Worm (Caenorhabditis elegans) whole organism, L1 larva: ENCODE data around the gene R04B5.5.

Experiments used
- F16B12.6 ChIP-seq: fragments of 150-350 bp; optimal IDR thresholded peaks from 2 replicates; lab custom pipeline; 2014; ENCODE audit warnings: missing biosample characterization, missing genetic modification characterization
- Y116A8C.19 ChIP-seq: sonication (generic microtip); optimal IDR thresholded peaks from 2 replicates; lab custom pipeline; 2016; ENCODE audit warnings: missing compliant biosample characterization, missing genetic modification characterization, borderline replicate concordance
- aly-2 ChIP-seq: fragments of 150-350 bp; optimal IDR thresholded peaks from 2 replicates; lab custom pipeline; 2014; ENCODE audit warnings: missing biosample characterization, missing genetic modification characterization
- blmp-1 ChIP-seq: fragments of 150-350 bp; optimal IDR thresholded peaks from 2 replicates; lab custom pipeline; 2014; ENCODE audit warnings: missing biosample characterization, missing genetic modification characterization
- ceh-82 ChIP-seq, 3 experiments: fragments of 150-350 bp in 1 of 3; sonication (generic microtip) in 2 of 3; optimal IDR thresholded peaks; 2 replicates each; lab custom pipeline; 2014 to 2017; ENCODE audit warnings: missing biosample characterization in 3 of 3, missing genetic modification characterization in 3 of 3
- ceh-90 ChIP-seq: sonication (generic microtip); optimal IDR thresholded peaks from 2 replicates; lab custom pipeline; 2016; ENCODE audit warnings: missing genetic modification characterization, missing compliant biosample characterization
- dpl-1 ChIP-seq, 3 experiments: fragments of 150-350 bp in 2 of 3; sonication (generic microtip) in 1 of 3; optimal IDR thresholded peaks; 2 replicates each; lab custom pipeline; 2014 to 2017; ENCODE audit warnings: missing biosample characterization in 3 of 3, missing genetic modification characterization in 3 of 3, missing genetic modification reagents in 3 of 3
- dsc-1 ChIP-seq: sonication (generic microtip); optimal IDR thresholded peaks from 2 replicates; lab custom pipeline; 2016; ENCODE audit warnings: mild to moderate bottlenecking, missing genetic modification characterization, missing compliant biosample characterization
- efl-1 ChIP-seq, 4 experiments: fragments of 150-350 bp; optimal IDR thresholded peaks in 3 of 4; peaks in 1 of 4; 1 replicate in 1 of 4; 2 replicates in 3 of 4; lab custom pipeline; 2014; ENCODE audit warnings: missing biosample characterization in 2 of 4, missing genetic modification characterization in 2 of 4, missing genetic modification reagents in 2 of 4
- efl-3 ChIP-seq: fragments of 200-800 bp; sonication (Bioruptor generic); optimal IDR thresholded peaks from 2 replicates; lab custom pipeline; 2018; ENCODE audit warnings: mild to moderate bottlenecking, missing genetic modification characterization, missing compliant biosample characterization
- egl-13 ChIP-seq: sonication (generic microtip); optimal IDR thresholded peaks from 2 replicates; lab custom pipeline; 2016; ENCODE audit warnings: missing genotype, missing genetic modification reagents, missing genetic modification characterization, missing compliant biosample characterization
- egl-27 ChIP-seq, 2 experiments: fragments of 150-350 bp in 1 of 2; sonication (generic microtip); optimal IDR thresholded peaks; 3 replicates each; lab custom pipeline; 2017 to 2018; ENCODE audit warnings: missing biosample characterization in 2 of 2, missing genetic modification characterization in 2 of 2, missing genetic modification reagents in 2 of 2
- elt-3 ChIP-seq, 6 experiments: fragments of 150-350 bp in 1 of 6; sonication (generic microtip); optimal IDR thresholded peaks; 2 replicates each; lab custom pipeline; 2017 to 2018; ENCODE audit warnings: missing biosample characterization in 6 of 6, missing genetic modification characterization in 6 of 6, inconsistent platforms in 1 of 6
- fkh-10 ChIP-seq: sonication (generic microtip); optimal IDR thresholded peaks from 2 replicates; lab custom pipeline; 2017; ENCODE audit warnings: missing biosample characterization, missing genetic modification reagents, missing genetic modification characterization
- fkh-4 ChIP-seq: sonication (generic microtip); optimal IDR thresholded peaks from 2 replicates; lab custom pipeline; 2016; ENCODE audit warnings: missing compliant biosample characterization, missing genetic modification characterization, borderline replicate concordance
- fkh-8 ChIP-seq: sonication (generic microtip); optimal IDR thresholded peaks from 2 replicates; lab custom pipeline; 2016; ENCODE audit warnings: mild to moderate bottlenecking, missing genetic modification characterization, missing compliant biosample characterization
- hpl-2 ChIP-seq: fragments of 150-350 bp; optimal IDR thresholded peaks from 2 replicates; lab custom pipeline; 2014; ENCODE audit warnings: missing biosample characterization, missing genetic modification reagents, missing genetic modification characterization
- isw-1 ChIP-seq: fragments of 200-800 bp; sonication (Bioruptor generic); IDR thresholded peaks from 2 replicates; pipeline ENCODE4 v1.3.6; 2022; ENCODE audit warnings: missing genetic modification characterization, missing compliant biosample characterization
- jun-1 ChIP-seq: fragments of 150-350 bp; optimal IDR thresholded peaks from 2 replicates; lab custom pipeline; 2014; ENCODE audit warnings: missing biosample characterization, missing genetic modification reagents, missing genetic modification characterization
- lin-13 ChIP-seq: fragments of 150-350 bp; optimal IDR thresholded peaks from 2 replicates; lab custom pipeline; 2014; ENCODE audit warnings: missing biosample characterization, missing genetic modification reagents, missing genetic modification characterization
- lin-14 ChIP-seq: fragments of 200-800 bp; sonication (Bioruptor generic); optimal IDR thresholded peaks from 2 replicates; lab custom pipeline; 2018; ENCODE audit warnings: mild to moderate bottlenecking, missing genetic modification characterization, moderate library complexity, missing compliant biosample characterization
- lin-39 ChIP-seq: fragments of 150-350 bp; optimal IDR thresholded peaks from 2 replicates; lab custom pipeline; 2014; ENCODE audit warnings: missing biosample characterization, missing genetic modification reagents, missing genetic modification characterization
- lsy-2 ChIP-seq, 2 experiments: fragments of 150-350 bp; optimal IDR thresholded peaks; 2 replicates each; lab custom pipeline; 2014; ENCODE audit warnings: missing biosample characterization in 2 of 2, missing genetic modification characterization in 2 of 2
- mdl-1 ChIP-seq, 2 experiments: fragments of 150-350 bp; optimal IDR thresholded peaks; 2 replicates each; lab custom pipeline; 2014 to 2017; ENCODE audit warnings: missing biosample characterization in 2 of 2, missing genetic modification characterization in 2 of 2, inconsistent platforms in 1 of 2
- mep-1 ChIP-seq: fragments of 150-350 bp; optimal IDR thresholded peaks from 2 replicates; lab custom pipeline; 2014; ENCODE audit warnings: missing biosample characterization, missing genetic modification characterization
- nhr-11 ChIP-seq: fragments of 150-350 bp; optimal IDR thresholded peaks from 2 replicates; lab custom pipeline; 2014; ENCODE audit warnings: missing biosample characterization, missing genetic modification characterization
- nhr-12 ChIP-seq: sonication (generic microtip); optimal IDR thresholded peaks from 2 replicates; lab custom pipeline; 2017; ENCODE audit warnings: missing biosample characterization, missing genetic modification characterization
- nhr-19 ChIP-seq: fragments of 200-800 bp; sonication (Bioruptor generic); conservative IDR thresholded peaks from 2 replicates; pipeline ENCODE4 v1.3.6; 2022; ENCODE audit warnings: missing genetic modification characterization, missing compliant biosample characterization
- nhr-20 ChIP-seq: sonication (generic microtip); optimal IDR thresholded peaks from 2 replicates; lab custom pipeline; 2016; ENCODE audit warnings: mild to moderate bottlenecking, missing genetic modification characterization, missing compliant biosample characterization
- nhr-237 ChIP-seq: fragments of 150-350 bp; optimal IDR thresholded peaks from 2 replicates; lab custom pipeline; 2014; ENCODE audit warnings: missing biosample characterization, missing genetic modification characterization
- nhr-28 ChIP-seq: fragments of 150-350 bp; optimal IDR thresholded peaks from 2 replicates; lab custom pipeline; 2014; ENCODE audit warnings: missing biosample characterization, missing genetic modification characterization
- nhr-71 ChIP-seq: sonication (generic microtip); optimal IDR thresholded peaks from 2 replicates; lab custom pipeline; 2016; ENCODE audit warnings: mild to moderate bottlenecking, missing genetic modification characterization, moderate library complexity, missing compliant biosample characterization
- nhr-84 ChIP-seq: sonication (generic microtip); optimal IDR thresholded peaks from 2 replicates; lab custom pipeline; 2017; ENCODE audit warnings: missing biosample characterization, missing genetic modification characterization
- nhr-85 ChIP-seq: sonication (generic microtip); peaks from one replicate; lab custom pipeline; 2016; ENCODE audit warnings: missing genetic modification characterization, inconsistent platforms, missing compliant biosample characterization
- nhr-90 ChIP-seq: sonication (generic microtip); optimal IDR thresholded peaks from 2 replicates; lab custom pipeline; 2016; ENCODE audit warnings: mild to moderate bottlenecking, missing genetic modification characterization, missing compliant biosample characterization; ENCODE audit not compliant: poor library complexity
- pag-3 ChIP-seq: sonication (generic microtip); optimal IDR thresholded peaks from 2 replicates; lab custom pipeline; 2017; ENCODE audit warnings: missing genetic modification characterization, mild to moderate bottlenecking, missing compliant biosample characterization, antibody characterized with exemption, borderline replicate concordance; ENCODE audit not compliant: insufficient read depth
- pax-3 ChIP-seq: fragments of 200-800 bp; sonication (Bioruptor generic); optimal IDR thresholded peaks from 2 replicates; lab custom pipeline; 2018; ENCODE audit warnings: mild to moderate bottlenecking, missing genetic modification characterization, moderate library complexity, missing compliant biosample characterization
- pqm-1 ChIP-seq: sonication (generic microtip); optimal IDR thresholded peaks from 3 replicates; lab custom pipeline; 2017; ENCODE audit warnings: missing biosample characterization, missing genetic modification characterization
- skn-1 ChIP-seq: fragments of 150-350 bp; optimal IDR thresholded peaks from 2 replicates; lab custom pipeline; 2014; ENCODE audit warnings: missing biosample characterization, missing genetic modification characterization
- snu-23 ChIP-seq: sonication (generic microtip); optimal IDR thresholded peaks from 2 replicates; lab custom pipeline; 2016; ENCODE audit warnings: missing genetic modification characterization, missing compliant biosample characterization
- swsn-7 ChIP-seq: sonication (generic microtip); optimal IDR thresholded peaks from 2 replicates; lab custom pipeline; 2016; ENCODE audit warnings: missing genetic modification characterization, missing compliant biosample characterization
- unc-130 ChIP-seq: fragments of 150-350 bp; optimal IDR thresholded peaks from 2 replicates; lab custom pipeline; 2017; ENCODE audit warnings: missing biosample characterization, missing genetic modification characterization, inconsistent platforms
- unc-30 ChIP-seq: sonication (generic microtip); optimal IDR thresholded peaks from 2 replicates; lab custom pipeline; 2017; ENCODE audit warnings: missing biosample characterization, missing genetic modification characterization
- unc-86 ChIP-seq: sonication (generic microtip); optimal IDR thresholded peaks from 2 replicates; lab custom pipeline; 2016; ENCODE audit warnings: missing genetic modification characterization, missing compliant biosample characterization
- unc-98 ChIP-seq: fragments of 200-800 bp; sonication (Bioruptor generic); IDR thresholded peaks from 2 replicates; pipeline ENCODE4 v1.3.6; 2022; ENCODE audit warnings: missing genetic modification characterization, missing compliant biosample characterization
- xbp-1 ChIP-seq: sonication (generic microtip); optimal IDR thresholded peaks from 2 replicates; lab custom pipeline; 2016; ENCODE audit warnings: missing genetic modification characterization, missing compliant biosample characterization
- zag-1 ChIP-seq: fragments of 150-350 bp; optimal IDR thresholded peaks from 2 replicates; lab custom pipeline; 2014; ENCODE audit warnings: missing biosample characterization, missing genetic modification characterization
- ztf-11 ChIP-seq, 2 experiments: sonication (generic microtip); optimal IDR thresholded peaks; 2 replicates each; lab custom pipeline; 2016 to 2017; ENCODE audit warnings: missing genetic modification characterization in 2 of 2, missing biosample characterization in 1 of 2, missing compliant biosample characterization in 1 of 2

Gene R04B5.5

DNA sequence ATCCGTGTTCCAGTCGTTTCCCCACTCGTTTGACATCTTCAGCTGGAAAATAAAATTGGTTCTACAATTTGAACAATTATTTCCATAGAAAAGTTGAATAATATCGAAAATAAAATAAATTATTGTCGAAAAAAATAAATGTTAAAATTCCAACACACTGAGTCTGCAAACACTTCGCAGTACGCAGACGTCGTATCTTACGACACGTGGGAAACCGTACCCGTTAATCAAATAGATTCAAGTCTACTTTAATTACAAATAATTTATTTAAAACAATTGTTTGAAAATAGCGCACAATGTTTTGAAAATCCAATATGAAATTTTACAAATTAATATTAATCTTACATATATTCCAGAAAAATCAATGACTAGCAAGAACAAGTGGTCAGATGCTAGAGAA, 32.4 kb upstream of the R04B5.5 start, which contains the start of gene yif-1:
TSS of gene yif-1 (minus strand) at position 42 of the 400 bp plus-strand sequence.
- TF ChIP-seq ceh-82 (tag; optimal IDR thresholded peaks at IDR 0.05; lab: Kevin White, UChicago): no peak
- TF ChIP-seq F16B12.6 (tag; lab: Kevin White, UChicago): peak; percentile 82
- TF ChIP-seq lin-14 (GFP tag; lab: Kevin White, UChicago): peak; percentile 15
- TF ChIP-seq xbp-1: no peak
- TF ChIP-seq ceh-90 (tag; lab: Kevin White, UChicago): no peak
- no peak for TF ChIP-seq lin-13 (GFP tag; lab: Kevin White, UChicago)
- TF ChIP-seq unc-130: no peak
- TF ChIP-seq nhr-12: no peak
- TF ChIP-seq dsc-1 (tag; lab: Kevin White, UChicago): no peak
- TF ChIP-seq mep-1 (tag; lab: Kevin White, UChicago): peak; percentile 58
- TF ChIP-seq dpl-1 (GFP tag; optimal IDR thresholded peaks at IDR 0.05; lab: Kevin White, UChicago): peak in 2 of 3 experiments; percentile 30 to 54
- no peak for TF ChIP-seq fkh-8 (tag; lab: Kevin White, UChicago)
- TF ChIP-seq lsy-2 (tag; optimal IDR thresholded peaks at IDR 0.05; lab: Kevin White, UChicago): peak; percentile 58 to 93
- TF ChIP-seq ztf-11 (tag; optimal IDR thresholded peaks at IDR 0.05; lab: Kevin White, UChicago): no peak
- no peak for TF ChIP-seq zag-1 (tag; lab: Kevin White, UChicago)
- TF ChIP-seq fkh-4 (tag; lab: Kevin White, UChicago): no peak
- peak; percentile 23 to 34 for TF ChIP-seq efl-1 (optimal IDR thresholded peaks at IDR 0.05; lab: Kevin White, UChicago)
- peak; percentile 31 to 90 for TF ChIP-seq efl-1 (GFP tag; optimal IDR thresholded peaks at IDR 0.05 in 1 of 2; lab: Kevin White, UChicago)
- no peak for TF ChIP-seq hpl-2
- TF ChIP-seq nhr-85 (tag; lab: Kevin White, UChicago): no peak
- no peak for TF ChIP-seq efl-3 (GFP tag; lab: Kevin White, UChicago)
- no peak for TF ChIP-seq pag-3 (tag; lab: Kevin White, UChicago)
- peak; percentile 11 for TF ChIP-seq skn-1 (tag; lab: Kevin White, UChicago)
- TF ChIP-seq swsn-7 (tag; lab: Kevin White, UChicago): no peak
- no peak for TF ChIP-seq unc-30 (tag; lab: Kevin White, UChicago)
- TF ChIP-seq snu-23 (GFP tag; lab: Kevin White, UChicago): peak; percentile 24
- TF ChIP-seq pqm-1 (tag; lab: Kevin White, UChicago): no peak
- TF ChIP-seq nhr-71 (tag; lab: Kevin White, UChicago): peak; percentile 43
- TF ChIP-seq nhr-20 (tag; lab: Kevin White, UChicago): peak; percentile 15
- TF ChIP-seq aly-2 (tag; lab: Kevin White, UChicago): no peak
- TF ChIP-seq blmp-1 (tag; lab: Kevin White, UChicago): peak; percentile 19

DNA sequence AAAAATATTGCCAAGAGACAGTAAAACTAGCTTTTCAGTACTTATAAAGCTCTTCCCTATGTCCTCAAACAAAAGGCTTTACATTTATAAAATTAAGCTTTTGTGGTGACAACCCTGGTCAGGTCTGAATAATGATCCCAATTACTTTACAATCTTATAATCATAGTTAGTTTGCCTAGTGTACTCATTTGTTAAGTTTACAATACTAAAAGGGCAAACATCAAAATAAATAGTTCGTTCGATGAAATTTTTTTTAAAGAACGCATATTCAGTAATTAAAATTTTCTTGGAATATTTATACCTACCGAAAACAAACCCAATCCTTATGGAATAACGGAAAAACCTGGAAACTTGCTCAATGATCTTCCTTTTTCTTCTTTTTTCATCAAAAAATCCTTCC, 28.5 kb upstream of the R04B5.5 start:
- TF ChIP-seq jun-1 (tag; lab: Kevin White, UChicago) (no peak), nhr-12 (no peak), nhr-19 (GFP tag; lab: Robert Waterston, UW) (no peak), nhr-11 (tag; lab: Kevin White, UChicago) (no peak), nhr-90 (tag; lab: Kevin White, UChicago) (no peak), lin-39 (no peak)

DNA sequence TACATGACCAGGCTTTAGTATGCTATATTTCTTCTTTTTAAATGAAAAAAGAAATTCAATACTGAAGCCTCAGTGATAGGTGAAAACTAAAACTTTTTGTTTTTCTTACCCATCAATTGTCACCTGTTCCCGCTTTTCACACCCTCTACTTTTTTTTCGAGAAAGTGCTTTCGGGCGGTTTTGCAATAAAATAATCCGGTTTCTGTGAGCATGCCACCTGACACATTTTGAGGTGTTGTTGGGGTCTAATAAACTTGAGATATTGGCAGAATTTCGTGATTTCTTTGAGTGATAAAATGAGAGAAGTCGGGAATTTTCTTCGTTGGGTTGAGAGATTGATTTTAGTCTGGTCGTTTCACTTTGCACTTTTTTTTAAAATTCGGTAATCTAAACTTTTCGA, 27.2 kb upstream of the R04B5.5 start:
- TF ChIP-seq pax-3 (tag; lab: Kevin White, UChicago) (no peak), egl-27 (tag; optimal IDR thresholded peaks at IDR 0.05; lab: Kevin White, UChicago) (no peak), unc-130 (no peak), egl-13 (tag; lab: Kevin White, UChicago) (no peak), nhr-90 (tag; lab: Kevin White, UChicago) (no peak), nhr-20 (tag; lab: Kevin White, UChicago) (no peak), unc-86 (tag; lab: Kevin White, UChicago) (no peak), isw-1 (GFP tag; lab: Robert Waterston, UW) (no peak), hpl-2 (no peak), fkh-10 (GFP tag; lab: Kevin White, UChicago) (no peak), mdl-1 (tag; optimal IDR thresholded peaks at IDR 0.05; lab: Kevin White, UChicago) (no peak), pqm-1 (tag; lab: Kevin White, UChicago) (no peak), nhr-84 (tag; lab: Kevin White, UChicago) (no peak), nhr-28 (tag; lab: Kevin White, UChicago) (no peak), jun-1 (tag; lab: Kevin White, UChicago) (no peak), elt-3 (tag; optimal IDR thresholded peaks at IDR 0.05; lab: Kevin White, UChicago) (no peak), nhr-19 (GFP tag; lab: Robert Waterston, UW) (no peak), nhr-71 (tag; lab: Kevin White, UChicago) (peak; percentile 36), nhr-237 (tag; lab: Kevin White, UChicago) (no peak), unc-98 (no peak), pag-3 (tag; lab: Kevin White, UChicago) (peak; percentile 49), Y116A8C.19 (tag; lab: Kevin White, UChicago) (no peak), lsy-2 (tag; optimal IDR thresholded peaks at IDR 0.05; lab: Kevin White, UChicago) (peak in 1 of 2 experiments; percentile 27)
